Worm (Caenorhabditis elegans) whole organism, late embryonic: ENCODE data around the gene C35A5.10.

Experiments used
- fkh-10 ChIP-seq: fragments of 150-350 bp; optimal IDR thresholded peaks from 2 replicates; lab custom pipeline; 2014; ENCODE audit warnings: missing biosample characterization, missing genetic modification reagents, missing genetic modification characterization
- madf-2 ChIP-seq: sonication (generic microtip); optimal IDR thresholded peaks from 2 replicates; lab custom pipeline; 2017; ENCODE audit warnings: missing genetic modification characterization, missing compliant biosample characterization
- pqm-1 ChIP-seq: sonication (generic microtip); optimal IDR thresholded peaks from 2 replicates; lab custom pipeline; 2016; ENCODE audit warnings: missing genetic modification characterization, missing compliant biosample characterization
- rnt-1 ChIP-seq: sonication (generic microtip); optimal IDR thresholded peaks from 2 replicates; lab custom pipeline; 2016; ENCODE audit warnings: missing genetic modification characterization, missing compliant biosample characterization
- sdc-2 ChIP-seq: sonication (generic microtip); optimal IDR thresholded peaks from 2 replicates; lab custom pipeline; 2016; ENCODE audit warnings: missing genotype, missing genetic modification characterization, missing compliant biosample characterization

- TF ChIP-seq fkh-10 (GFP tag; lab: Kevin White, UChicago) (no peak), rnt-1 (tag; lab: Kevin White, UChicago) (no peak), madf-2 (no peak), pqm-1 (tag; lab: Kevin White, UChicago) (no peak), sdc-2 (no peak)
These were observed 28.7 kb downstream of the C35A5.10 start, which contains the start of gene txt-10 for ce11 chrV:10532725-10533124.
